Worm (Caenorhabditis elegans) whole organism, L2 larva: ENCODE measurements around the gene F58B4.7.

ENCODE experiments used
- R02D3.7 ChIP-seq: fragments of 150-350 bp; optimal IDR thresholded peaks from 2 replicates; lab custom pipeline; 2014; ENCODE audit warnings: missing biosample characterization, missing genetic modification characterization
- ama-1 ChIP-seq: fragments of 150-350 bp; optimal IDR thresholded peaks from 2 replicates; lab custom pipeline; 2018; ENCODE audit warnings: inconsistent platforms
- blmp-1 ChIP-seq: sonication (generic microtip); optimal IDR thresholded peaks from 2 replicates; lab custom pipeline; 2017; ENCODE audit warnings: missing genetic modification characterization, mild to moderate bottlenecking, missing compliant biosample characterization, antibody characterized with exemption, moderate library complexity; ENCODE audit not compliant: insufficient read depth
- ceh-82 ChIP-seq: fragments of 150-350 bp; optimal IDR thresholded peaks from 2 replicates; lab custom pipeline; 2014; ENCODE audit warnings: missing biosample characterization, missing genetic modification characterization
- dmd-4 ChIP-seq: sonication (generic microtip); optimal IDR thresholded peaks from 2 replicates; lab custom pipeline; 2017; ENCODE audit warnings: missing biosample characterization, missing genetic modification characterization
- gmeb-1 ChIP-seq: fragments of 150-350 bp; optimal IDR thresholded peaks from 2 replicates; lab custom pipeline; 2014; ENCODE audit warnings: missing biosample characterization, missing genetic modification characterization
- nhr-10 ChIP-seq: sonication (generic microtip); optimal IDR thresholded peaks from 2 replicates; lab custom pipeline; 2017; ENCODE audit warnings: missing biosample characterization, missing genetic modification characterization
- nhr-11 ChIP-seq: fragments of 150-350 bp; optimal IDR thresholded peaks from 2 replicates; lab custom pipeline; 2014; ENCODE audit warnings: missing biosample characterization, missing genetic modification characterization
- nhr-23 ChIP-seq: fragments of 150-350 bp; optimal IDR thresholded peaks from 2 replicates; lab custom pipeline; 2014; ENCODE audit warnings: missing biosample characterization, missing genetic modification reagents, missing genetic modification characterization

DNA sequence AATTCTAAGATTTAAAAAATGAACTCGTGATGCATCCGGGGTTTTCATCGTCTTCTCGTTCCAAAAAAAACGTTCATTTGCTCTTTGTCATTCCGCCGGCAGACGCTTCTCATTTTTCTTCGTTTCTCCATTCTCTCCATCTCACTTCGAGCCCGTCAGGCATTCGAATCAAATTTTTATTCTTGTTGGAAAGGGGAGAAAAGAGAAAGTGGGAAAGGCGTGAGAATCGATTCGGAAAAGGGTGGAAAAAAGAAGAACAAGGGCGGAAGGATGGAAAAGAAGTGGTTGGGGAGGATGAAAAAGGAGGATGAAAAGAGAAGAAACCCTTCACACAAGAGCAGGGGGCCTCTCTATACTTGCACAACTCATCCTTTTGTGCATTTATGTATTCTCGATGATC, 18.3 kb downstream of the F58B4.7 start:
- no peak for TF ChIP-seq blmp-1
- no peak for TF ChIP-seq R02D3.7 (tag; lab: Kevin White, UChicago)
- no peak for TF ChIP-seq dmd-4 (tag; lab: Kevin White, UChicago)
- no peak for TF ChIP-seq nhr-11 (tag; lab: Kevin White, UChicago)
- no peak for TF ChIP-seq ceh-82 (tag; lab: Kevin White, UChicago)
- no peak for TF ChIP-seq gmeb-1 (tag; lab: Kevin White, UChicago)
- no peak for TF ChIP-seq ama-1 (lab: Kevin White, UChicago)
- no peak for TF ChIP-seq nhr-23 (tag; lab: Kevin White, UChicago)
- no peak for TF ChIP-seq nhr-10 (tag; lab: Kevin White, UChicago)
